Fruit fly (Drosophila melanogaster) S2 (cell line): Measurements from ENCODE around the gene Hk.

Source experiments
- CG8478 ChIP-seq: fragments of >200 bp; optimal IDR thresholded peaks from 2 replicates; lab custom pipeline; 2018
- CTCF ChIP-seq, 2 experiments: fragments of >200 bp; optimal IDR thresholded peaks; 2 replicates each; lab custom pipeline; 2018

- TF ChIP-seq CG8478 (lab: Kevin White, UChicago) (no peak), CTCF (optimal IDR thresholded peaks at IDR 0.05; lab: Kevin White, UChicago) (no peak)
Observed at dm6 chrX:10219955-10220354, 43.3 kb downstream of the Hk start, which contains the start of gene CG34408.
